Fruit fly (Drosophila melanogaster): ENCODE measurements around the gene Trf2.

Trf2 gene

DNA sequence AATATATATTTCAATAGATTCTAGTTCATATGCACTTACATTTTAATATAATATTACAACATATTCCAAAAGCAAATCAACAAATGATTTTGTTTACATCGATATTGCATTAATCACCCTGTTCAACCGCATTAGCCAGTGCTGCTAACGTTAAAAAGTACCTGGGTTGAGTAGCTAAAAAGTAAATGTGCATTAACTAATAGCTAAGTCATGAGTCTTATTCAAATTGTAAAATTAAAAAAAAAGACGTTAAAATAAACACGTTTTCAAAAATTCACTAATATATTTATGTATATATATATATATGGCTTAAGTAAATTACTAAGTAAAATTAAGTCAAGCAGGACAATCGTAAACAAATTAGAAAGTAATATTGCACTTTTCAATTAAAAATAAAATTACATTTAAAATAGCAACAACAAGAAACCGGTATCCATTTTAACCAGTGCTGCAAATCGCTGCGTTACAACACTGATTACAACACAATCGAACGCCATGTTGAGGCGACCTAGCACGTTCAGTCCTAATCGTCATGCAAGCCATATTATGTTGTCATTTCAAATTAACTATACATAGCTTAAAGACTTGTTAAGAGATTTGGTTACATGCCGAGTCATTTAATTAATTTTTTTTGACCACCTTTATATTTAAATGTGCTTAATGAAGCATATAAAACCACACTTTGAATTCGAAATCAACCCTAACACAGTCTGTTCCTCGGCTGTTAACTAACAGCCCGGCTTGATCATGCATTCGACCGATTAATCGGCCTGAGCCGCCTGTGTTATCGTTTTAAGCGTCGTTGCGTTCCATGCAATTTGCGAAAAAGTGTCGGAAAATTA, 10.7 kb upstream of the Trf2 start, which contains the start of gene CG10555 (continued):
- TF ChIP-seq CG17612 (GFP tag; IDR thresholded peaks at IDR 0.05) (0 out of 2 replicates have a peak, but pooled peaks have one; percentile 43), pros (GFP tag; optimal IDR thresholded peaks at IDR 0.05) (no peak), org-1 (GFP tag; optimal IDR thresholded peaks at IDR 0.05) (peak; percentile 24), ac (GFP tag; optimal IDR thresholded peaks at IDR 0.05) (peak; percentile 28), slp2 (GFP tag; optimal IDR thresholded peaks at IDR 0.05) (peak; percentile 79), CG10543 (GFP tag; optimal IDR thresholded peaks at IDR 0.05) (peak; percentile 83), mld (GFP tag; IDR thresholded peaks at IDR 0.05; ENCODE audit: partially characterized antibody) (peak; percentile 47; the same call in 1 of the 3 replicates), gsb-n (tag; optimal IDR thresholded peaks at IDR 0.05) (peak; percentile 21), CG2120 (GFP tag; optimal IDR thresholded peaks at IDR 0.05) (peak; percentile 95), Dip2 (GFP tag; IDR thresholded peaks at IDR 0.05) (peak; percentile 12; the same call in 1 of the 2 replicates), CoRest (tag; optimal IDR thresholded peaks at IDR 0.05) (peak; percentile 90), fru (optimal IDR thresholded peaks at IDR 0.05) (no peak), CG32772 (GFP tag; IDR thresholded peaks at IDR 0.05) (peak; percentile 89), Camta (GFP tag; optimal IDR thresholded peaks at IDR 0.05) (peak; percentile 50), Neu2 (GFP tag; optimal IDR thresholded peaks at IDR 0.05; ENCODE audit: borderline replicate concordance) (peak; percentile 38), CG7987 (GFP tag; optimal IDR thresholded peaks at IDR 0.05) (peak; percentile 42), CG8765 (GFP tag; IDR thresholded peaks at IDR 0.05) (peak; percentile 86), CG5953 (GFP tag; IDR thresholded peaks at IDR 0.05) (peak; percentile 75), amos (GFP tag; IDR thresholded peaks at IDR 0.05; ENCODE audit: partially characterized antibody) (peak; percentile 65; the same call in 1 of the 2 replicates), ro (GFP tag; IDR thresholded peaks at IDR 0.05) (peak; percentile 51), chn (GFP tag; optimal IDR thresholded peaks at IDR 0.05) (peak; percentile 93), nau (GFP tag; optimal IDR thresholded peaks at IDR 0.05) (no peak), abd-A (tag; optimal IDR thresholded peaks at IDR 0.05) (no peak), E2f1 (GFP tag; IDR thresholded peaks at IDR 0.05) (peak; percentile 83), Usf (GFP tag; optimal IDR thresholded peaks at IDR 0.05) (peak; percentile 63), CG9215 (GFP tag; IDR thresholded peaks at IDR 0.05) (peak; percentile 85), gcm2 (GFP tag; optimal IDR thresholded peaks at IDR 0.05) (peak; percentile 71), run (tag; optimal IDR thresholded peaks at IDR 0.05) (no peak), E2f2 (GFP tag; IDR thresholded peaks at IDR 0.05) (peak; percentile 62), CG1792 (GFP tag; optimal IDR thresholded peaks at IDR 0.05) (peak; percentile 99), CG1024 (GFP tag; IDR thresholded peaks at IDR 0.05) (peak; percentile 51), CG3726 (GFP tag; IDR thresholded peaks at IDR 0.05) (peak; percentile 74), GATAe (GFP tag; conservative IDR thresholded peaks at IDR 0.05) (peak; percentile 69), HLHmδ (GFP tag; optimal IDR thresholded peaks at IDR 0.05) (no peak), hth (optimal IDR thresholded peaks at IDR 0.05) (no peak), lbe (GFP tag; optimal IDR thresholded peaks at IDR 0.05) (peak; percentile 57), lola (GFP tag; optimal IDR thresholded peaks at IDR 0.05) (peak in 1 of 3 experiments; percentile 96), HLH3B (GFP tag; IDR thresholded peaks at IDR 0.05) (peak; percentile 86), CG5245 (GFP tag; optimal IDR thresholded peaks at IDR 0.05) (peak; percentile 50), ssp (GFP tag; IDR thresholded peaks at IDR 0.05) (peak; percentile 82), H15 (GFP tag; IDR thresholded peaks at IDR 0.05) (peak; percentile 87), pum (GFP tag; optimal IDR thresholded peaks at IDR 0.05) (peak; percentile 72), CG12659 (GFP tag; optimal IDR thresholded peaks at IDR 0.05) (peak; percentile 85), CG16815 (GFP tag; optimal IDR thresholded peaks at IDR 0.05) (peak; percentile 89), unc-4 (GFP tag; IDR thresholded peaks at IDR 0.05; ENCODE audit: partially characterized antibody) (peak; percentile 50), CG4360 (GFP tag; IDR thresholded peaks at IDR 0.05) (peak; percentile 58; the same call in 1 of the 2 replicates), CG16863 (GFP tag; optimal IDR thresholded peaks at IDR 0.05) (peak; percentile 92), CG30431 (GFP tag; optimal IDR thresholded peaks at IDR 0.05) (peak; percentile 73), CG15011 (GFP tag; optimal IDR thresholded peaks at IDR 0.05) (peak; percentile 11)

Measured in whole organism, embryonic.